Fruit fly (Drosophila melanogaster) whole organism: ENCODE measurements around the gene CG42795.

Experiments used
- pan ChIP-seq: fragments of >200 bp; optimal IDR thresholded peaks from 2 replicates; lab custom pipeline; 2017
- usp ChIP-seq: fragments of >200 bp; optimal IDR thresholded peaks from 2 replicates; lab custom pipeline; 2017; ENCODE audit warnings: missing biosample characterization, missing genetic modification characterization, mixed read lengths

DNA sequence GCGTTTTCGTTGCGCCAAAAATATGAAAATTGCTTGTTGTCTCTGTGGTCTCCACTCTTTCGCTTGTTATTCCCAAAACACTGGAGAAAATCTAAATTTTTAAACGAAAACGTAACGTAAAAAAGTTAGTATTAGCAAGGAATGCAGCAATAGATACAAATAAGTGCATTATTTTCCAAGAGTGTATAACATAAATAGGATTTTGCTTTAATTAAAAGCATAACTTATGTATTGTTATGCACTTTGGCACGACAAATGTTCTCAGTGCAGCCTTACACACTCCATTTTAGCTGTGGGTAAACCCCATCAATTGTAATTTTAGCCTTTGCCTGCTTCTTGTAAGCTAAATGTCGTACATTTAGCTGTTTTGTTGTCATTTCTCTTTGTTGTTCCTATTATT, 50.5 kb downstream of the CG42795 start:
- no peak for TF ChIP-seq pan (lab: Kevin White, UChicago)
- no peak for TF ChIP-seq usp
